Worm (Caenorhabditis elegans): ENCODE measurements around the gene F41C3.1.

F41C3.1 gene

DNA sequence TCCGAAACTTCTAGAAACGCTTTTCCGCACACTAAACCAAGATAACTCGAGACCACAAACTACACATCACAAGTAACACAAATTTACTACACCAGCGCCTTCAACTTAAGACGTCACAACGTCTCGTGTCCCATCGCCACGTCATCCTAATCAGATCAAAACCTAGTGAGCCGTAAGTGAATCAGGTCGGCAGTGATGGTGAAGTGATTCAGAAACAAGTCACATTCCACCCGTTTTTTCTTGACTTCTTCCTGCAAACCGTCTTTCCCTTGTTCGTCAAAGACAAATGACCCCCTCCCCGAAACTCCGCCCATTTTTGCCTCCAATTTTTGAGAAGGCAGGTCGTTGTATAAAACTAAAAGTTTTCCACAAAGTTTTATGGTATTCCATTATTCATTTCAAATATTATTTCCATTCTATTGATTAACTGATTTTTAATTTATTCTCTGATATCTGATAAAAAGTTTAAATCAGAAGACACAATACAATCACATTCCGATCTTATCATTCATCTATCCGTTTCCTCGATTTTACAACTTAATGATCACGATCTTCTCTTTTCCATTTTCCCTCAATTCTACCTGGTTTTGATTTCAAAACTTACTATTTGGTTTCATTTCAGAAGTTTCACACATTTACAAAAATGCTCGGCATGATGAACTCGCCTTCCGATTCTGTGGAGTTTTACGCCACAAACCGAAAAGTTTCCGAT lies 10.6 kb downstream of the F41C3.1 start, which contains the start of gene F26G1.2:
F26G1.2 (plus strand) TSS at position 508 of the 712 bp plus-strand sequence.
- TF ChIP-seq W03F9.2 (tag; optimal IDR thresholded peaks at IDR 0.05), result no peak
- no peak for TF ChIP-seq dao-5 (tag; optimal IDR thresholded peaks at IDR 0.05)
- TF ChIP-seq him-1 (tag; optimal IDR thresholded peaks at IDR 0.05), result no peak

DNA sequence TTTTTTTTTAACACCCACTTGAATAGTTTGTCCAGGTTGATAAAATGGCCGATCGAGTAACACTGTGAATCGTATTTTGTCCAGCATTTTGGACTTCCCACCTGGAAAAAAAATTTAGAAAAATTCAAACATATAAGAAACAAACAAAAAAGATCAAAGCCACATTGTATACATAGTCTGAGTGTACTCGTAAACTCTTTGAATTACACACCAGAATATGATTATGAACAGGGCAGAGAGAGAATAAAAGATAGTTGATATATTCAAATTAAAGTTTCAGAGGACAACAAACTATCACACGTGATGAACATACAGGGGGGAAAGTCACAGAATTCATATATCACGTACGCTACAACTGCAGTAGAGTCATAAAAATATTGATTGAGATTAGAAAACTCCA lies 14.2 kb downstream of the F41C3.1 start, which contains the start of gene ttm-2:
ttm-2 (minus strand) TSS at position 101 of the 400 bp plus-strand sequence.
- TF ChIP-seq dao-5 (tag; optimal IDR thresholded peaks at IDR 0.05), result no peak
- no peak for TF ChIP-seq him-1 (tag; optimal IDR thresholded peaks at IDR 0.05)
- no peak for TF ChIP-seq W03F9.2 (tag; optimal IDR thresholded peaks at IDR 0.05)

DNA sequence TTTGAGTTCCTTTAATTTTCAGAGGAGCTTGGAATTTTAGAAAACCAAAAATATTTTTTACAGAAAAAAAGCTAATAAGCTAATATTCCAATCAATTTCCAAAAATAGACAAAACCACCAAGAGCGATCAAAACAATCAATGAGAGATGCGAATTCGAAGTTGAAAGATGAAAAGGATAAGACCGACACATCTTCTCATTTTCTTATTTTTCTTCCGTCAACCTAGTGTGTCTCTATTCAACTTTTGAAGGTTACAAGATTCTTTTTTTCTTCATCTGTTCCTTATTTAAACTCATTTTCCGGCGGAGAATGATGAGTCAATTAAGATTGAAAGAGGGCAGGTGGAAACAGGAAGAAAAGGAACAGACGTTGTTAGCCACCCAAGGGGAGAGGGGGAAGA lies 15.5 kb downstream of the F41C3.1 start:
- TF ChIP-seq dao-5 (tag; optimal IDR thresholded peaks at IDR 0.05) (no peak), him-1 (tag; optimal IDR thresholded peaks at IDR 0.05) (no peak), W03F9.2 (tag; optimal IDR thresholded peaks at IDR 0.05) (no peak)

- no peak for TF ChIP-seq him-1 (tag; optimal IDR thresholded peaks at IDR 0.05)
- TF ChIP-seq dao-5 (tag; optimal IDR thresholded peaks at IDR 0.05), result no peak
- TF ChIP-seq W03F9.2 (tag; optimal IDR thresholded peaks at IDR 0.05), result no peak
Observed at ce11 chrII:4769096-4769495, 17.0 kb downstream of the F41C3.1 start.

- TF ChIP-seq him-1 (tag; optimal IDR thresholded peaks at IDR 0.05) (no peak), W03F9.2 (tag; optimal IDR thresholded peaks at IDR 0.05) (no peak), dao-5 (tag; optimal IDR thresholded peaks at IDR 0.05) (no peak)
Observed at ce11 chrII:4769886-4770285, 17.8 kb downstream of the F41C3.1 start.

ce11 chrII:4771282-4771681 lies 19.2 kb downstream of the F41C3.1 start, which contains the start of gene F26G1.5:
Gene F26G1.5 (minus strand): TSS chrII:4771382.
- TF ChIP-seq dao-5 (tag; optimal IDR thresholded peaks at IDR 0.05), result no peak
- TF ChIP-seq him-1 (tag; optimal IDR thresholded peaks at IDR 0.05), result no peak
- no peak for TF ChIP-seq W03F9.2 (tag; optimal IDR thresholded peaks at IDR 0.05)

DNA sequence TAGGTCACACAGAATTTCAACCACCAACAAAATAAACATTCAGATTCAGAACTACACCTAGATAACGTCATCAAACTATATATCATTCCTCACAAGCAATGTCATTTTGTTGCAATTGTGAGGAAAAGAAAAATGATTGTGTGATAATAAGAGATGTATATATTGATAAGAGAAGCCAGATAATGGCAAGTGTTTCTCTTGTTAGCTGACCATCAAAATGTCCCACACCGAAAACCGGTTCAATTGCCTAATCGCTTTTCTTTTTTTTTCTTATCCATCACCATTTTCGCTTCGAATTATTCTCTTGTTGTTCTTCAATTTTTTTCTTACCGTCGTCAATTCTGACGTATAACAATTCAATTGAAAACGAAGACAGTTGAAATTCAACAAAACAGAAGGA lies 20.3 kb downstream of the F41C3.1 start:
- TF ChIP-seq dao-5 (tag; optimal IDR thresholded peaks at IDR 0.05) (no peak), W03F9.2 (tag; optimal IDR thresholded peaks at IDR 0.05) (no peak), him-1 (tag; optimal IDR thresholded peaks at IDR 0.05) (no peak)

DNA sequence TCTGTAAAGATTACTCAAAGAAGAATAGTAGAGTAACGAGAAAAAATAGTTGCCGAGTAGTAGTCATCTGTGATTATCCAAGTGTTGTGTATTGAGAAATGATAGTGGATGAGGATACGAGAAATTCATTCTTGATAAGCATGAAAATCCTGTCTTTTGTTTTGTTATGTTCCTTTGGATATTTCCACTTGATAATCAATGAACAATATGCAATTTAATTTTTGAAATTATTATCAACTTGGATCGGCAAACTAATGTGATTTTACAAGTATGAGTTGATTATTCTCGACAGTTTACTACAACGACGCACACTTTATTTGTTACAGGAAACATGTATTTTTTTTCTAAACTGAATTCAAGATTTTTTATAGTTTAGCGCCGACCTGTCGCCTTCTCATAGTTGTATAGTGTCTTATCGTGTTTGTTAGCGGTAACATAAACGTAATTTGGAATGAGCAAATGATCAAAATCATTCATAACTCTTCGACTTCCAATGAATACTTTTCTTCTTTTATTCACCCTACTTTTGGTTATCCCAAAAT lies 21.9 kb downstream of the F41C3.1 start, which contains the start of the genes F26G1.9 and F26G1.10:
F26G1.9 (minus strand) TSS at position 101 of the 542 bp plus-strand sequence.
F26G1.10 (plus strand) TSS at position 492 of the 542 bp plus-strand sequence.
- TF ChIP-seq him-1 (tag; optimal IDR thresholded peaks at IDR 0.05) (no peak), W03F9.2 (tag; optimal IDR thresholded peaks at IDR 0.05) (no peak), dao-5 (tag; optimal IDR thresholded peaks at IDR 0.05) (no peak)

DNA sequence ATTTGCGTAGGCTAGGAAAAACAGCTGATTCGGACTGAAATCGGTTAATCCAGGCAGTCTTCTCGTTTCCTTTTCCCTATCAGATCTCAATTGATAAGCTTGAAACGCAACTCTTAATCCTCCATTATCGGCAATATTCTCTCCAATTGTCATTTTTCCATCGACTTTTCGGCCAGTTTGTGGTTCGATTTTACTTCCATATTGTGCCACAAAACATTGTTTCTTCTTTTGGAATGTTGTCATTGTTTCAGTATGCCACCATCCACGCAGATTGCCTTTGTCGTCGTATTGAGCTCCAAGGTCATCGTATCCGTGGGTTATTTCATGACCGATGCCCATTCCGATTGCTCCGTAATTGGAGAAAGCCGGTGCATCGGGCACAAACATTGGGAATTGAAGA lies 23.7 kb downstream of the F41C3.1 start:
- TF ChIP-seq him-1 (tag; optimal IDR thresholded peaks at IDR 0.05) (no peak), dao-5 (tag; optimal IDR thresholded peaks at IDR 0.05) (no peak), W03F9.2 (tag; optimal IDR thresholded peaks at IDR 0.05) (no peak)

ce11 chrII:4776933-4777332 lies 24.8 kb downstream of the F41C3.1 start, which contains the start of gene F26G1.11:
Gene F26G1.11 (plus strand): TSS chrII:4777137.
- no peak for TF ChIP-seq dao-5 (tag; optimal IDR thresholded peaks at IDR 0.05)
- no peak for TF ChIP-seq W03F9.2 (tag; optimal IDR thresholded peaks at IDR 0.05)
- TF ChIP-seq him-1 (tag; optimal IDR thresholded peaks at IDR 0.05), result no peak

DNA sequence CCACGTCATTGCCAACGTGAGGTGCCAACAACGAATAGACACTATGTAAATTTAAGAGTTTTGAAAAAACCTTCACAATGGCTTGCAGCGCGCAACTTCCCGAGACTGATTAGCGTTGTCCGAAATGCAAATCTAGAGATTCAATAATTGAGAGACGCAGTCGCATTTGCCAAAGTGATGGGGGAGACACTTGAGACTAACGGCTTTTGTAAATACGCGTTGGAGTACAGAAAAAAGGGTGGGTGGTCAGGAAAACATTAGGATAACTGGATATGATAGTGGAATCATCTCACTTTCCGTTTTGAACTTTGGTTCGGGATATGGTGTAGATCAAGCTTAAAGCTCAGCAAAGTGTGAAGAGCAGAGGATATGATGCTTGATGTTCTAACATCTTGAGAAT lies 27.6 kb downstream of the F41C3.1 start:
- TF ChIP-seq dao-5 (tag; optimal IDR thresholded peaks at IDR 0.05) (no peak), him-1 (tag; optimal IDR thresholded peaks at IDR 0.05) (no peak), W03F9.2 (tag; optimal IDR thresholded peaks at IDR 0.05) (no peak)

ce11 chrII:4784436-4784835 lies 32.3 kb downstream of the F41C3.1 start, which contains the start of gene nep-12:
Gene nep-12 (minus strand): TSS chrII:4784536.
- TF ChIP-seq W03F9.2 (tag; optimal IDR thresholded peaks at IDR 0.05), result no peak
- TF ChIP-seq him-1 (tag; optimal IDR thresholded peaks at IDR 0.05), result no peak
- no peak for TF ChIP-seq dao-5 (tag; optimal IDR thresholded peaks at IDR 0.05)

- TF ChIP-seq dao-5 (tag; optimal IDR thresholded peaks at IDR 0.05) (no peak), W03F9.2 (tag; optimal IDR thresholded peaks at IDR 0.05) (no peak)
Observed at ce11 chrII:4786181-4786580, 34.1 kb downstream of the F41C3.1 start, which contains the start of gene msp-3. Gene msp-3 (minus strand): TSS chrII:4786281.

- TF ChIP-seq W03F9.2 (tag; optimal IDR thresholded peaks at IDR 0.05) (no peak), him-1 (tag; optimal IDR thresholded peaks at IDR 0.05) (no peak), dao-5 (tag; optimal IDR thresholded peaks at IDR 0.05) (no peak)
Observed at ce11 chrII:4789835-4790343, 37.8 kb downstream of the F41C3.1 start, which contains the start of gene F26G1.15. Gene F26G1.15 (plus strand): TSS chrII:4790293.
